Fruit fly (Drosophila melanogaster) whole organism, prepupa: ENCODE measurements around the gene CG14324.

Source experiments
- Blimp-1 ChIP-seq: fragments of 200-800 bp; sonication (Bioruptor generic); optimal IDR thresholded peaks from 3 replicates; lab custom pipeline; 2017; ENCODE audit warnings: missing biosample characterization, missing genetic modification characterization, mild to moderate bottlenecking, moderate library complexity, missing genetic modification reagents
- CG10631 ChIP-seq: fragments of 200-800 bp; sonication (Bioruptor generic); optimal IDR thresholded peaks from 2 replicates; lab custom pipeline; 2016; ENCODE audit warnings: missing biosample characterization, missing genetic modification characterization
- CG11294 ChIP-seq: fragments of 200-800 bp; sonication (Bioruptor generic); IDR thresholded peaks from 2 replicates; pipeline ENCODE4 v1.3.6; 2022; ENCODE audit warnings: missing biosample characterization, missing genetic modification characterization
- CG11902 ChIP-seq: fragments of 200-800 bp; sonication (Bioruptor generic); optimal IDR thresholded peaks from 3 replicates; lab custom pipeline; 2016; ENCODE audit warnings: missing biosample characterization, missing genetic modification characterization
- CG15336 ChIP-seq: fragments of 200-800 bp; sonication (Bioruptor generic); IDR thresholded peaks from 2 replicates; pipeline ENCODE4 v1.3.6; 2022; ENCODE audit warnings: missing biosample characterization, missing genetic modification characterization
- CG1621 ChIP-seq: fragments of 200-800 bp; sonication (Bioruptor generic); optimal IDR thresholded peaks from 3 replicates; lab custom pipeline; 2018; ENCODE audit warnings: missing biosample characterization, mild to moderate bottlenecking, missing genetic modification characterization
- CG3032 ChIP-seq: fragments of 200-800 bp; optimal IDR thresholded peaks from 2 replicates; lab custom pipeline; 2019; ENCODE audit warnings: missing biosample characterization, mild to moderate bottlenecking, missing genetic modification characterization, moderate library complexity
- CG31627 ChIP-seq: fragments of 200-800 bp; sonication (Bioruptor generic); optimal IDR thresholded peaks from 3 replicates; lab custom pipeline; 2016; ENCODE audit warnings: missing biosample characterization, missing genetic modification characterization
- CG32006 ChIP-seq: fragments of 200-800 bp; sonication (Bioruptor generic); optimal IDR thresholded peaks from 3 replicates; lab custom pipeline; 2017; ENCODE audit warnings: missing biosample characterization, mild to moderate bottlenecking, missing genetic modification characterization
- CG3919 ChIP-seq: fragments of 200-800 bp; sonication (Bioruptor generic); optimal IDR thresholded peaks from 3 replicates; lab custom pipeline; 2016; ENCODE audit warnings: missing biosample characterization, missing genetic modification characterization
- CG4318 ChIP-seq: fragments of 200-800 bp; sonication (Bioruptor generic); optimal IDR thresholded peaks from 3 replicates; lab custom pipeline; 2017; ENCODE audit warnings: missing biosample characterization, mild to moderate bottlenecking, missing genetic modification characterization
- CG6163 ChIP-seq: fragments of 200-800 bp; sonication (Bioruptor generic); IDR thresholded peaks from 3 replicates; pipeline ENCODE4 v1.3.6; 2022; ENCODE audit warnings: missing biosample characterization, missing genetic modification characterization
- CG6276 ChIP-seq: fragments of 200-800 bp; sonication (Bioruptor generic); optimal IDR thresholded peaks from 2 replicates; lab custom pipeline; 2017; ENCODE audit warnings: missing biosample characterization, mild to moderate bottlenecking, missing genetic modification characterization
- CG6792 ChIP-seq: fragments of 200-800 bp; sonication (Bioruptor generic); optimal IDR thresholded peaks from 3 replicates; lab custom pipeline; 2016; ENCODE audit warnings: missing biosample characterization, missing genetic modification characterization
- CG6808 ChIP-seq: fragments of 200-800 bp; sonication (Bioruptor generic); optimal IDR thresholded peaks from 3 replicates; lab custom pipeline; 2017; ENCODE audit warnings: missing biosample characterization, missing genetic modification characterization, mild to moderate bottlenecking, moderate library complexity, missing genetic modification reagents
- CG7368 ChIP-seq: fragments of 200-800 bp; sonication (Bioruptor generic); optimal IDR thresholded peaks from 3 replicates; lab custom pipeline; 2016; ENCODE audit warnings: missing biosample characterization, missing genetic modification characterization
- CG8319 ChIP-seq: fragments of 200-800 bp; sonication (Bioruptor generic); optimal IDR thresholded peaks from 3 replicates; lab custom pipeline; 2016; ENCODE audit warnings: missing biosample characterization, missing genetic modification characterization
- CG8632 ChIP-seq: fragments of 200-800 bp; sonication (Bioruptor generic); optimal IDR thresholded peaks from 3 replicates; lab custom pipeline; 2016; ENCODE audit warnings: missing biosample characterization, missing genetic modification characterization
- CG9139 ChIP-seq: fragments of 200-800 bp; sonication (Bioruptor generic); optimal IDR thresholded peaks from 3 replicates; lab custom pipeline; 2017; ENCODE audit warnings: missing biosample characterization, mild to moderate bottlenecking, missing genetic modification characterization
- Eip78C ChIP-seq: fragments of 200-800 bp; sonication (Bioruptor generic); peaks from one replicate; lab custom pipeline; 2016; ENCODE audit warnings: missing biosample characterization, missing genetic modification characterization
- Ets21C ChIP-seq: fragments of 200-800 bp; sonication (Bioruptor generic); optimal IDR thresholded peaks from 3 replicates; lab custom pipeline; 2016; ENCODE audit warnings: missing biosample characterization, missing genetic modification characterization
- Hr39 ChIP-seq: fragments of 200-800 bp; sonication (Bioruptor generic); optimal IDR thresholded peaks from 2 replicates; lab custom pipeline; 2016; ENCODE audit warnings: missing biosample characterization, missing genetic modification characterization
- OdsH ChIP-seq: fragments of 200-800 bp; sonication (Bioruptor generic); optimal IDR thresholded peaks from 3 replicates; lab custom pipeline; 2016; ENCODE audit warnings: missing biosample characterization, missing genetic modification characterization
- Sox102F ChIP-seq: fragments of 200-800 bp; sonication (Bioruptor generic); optimal IDR thresholded peaks from 2 replicates; lab custom pipeline; 2016; ENCODE audit warnings: missing biosample characterization, mild to moderate bottlenecking, missing genetic modification characterization
- Sox14 ChIP-seq: fragments of 200-800 bp; sonication (Bioruptor generic); optimal IDR thresholded peaks from 3 replicates; lab custom pipeline; 2016; ENCODE audit warnings: missing biosample characterization, missing genetic modification characterization
- Sox15 ChIP-seq: fragments of 200-800 bp; sonication (Bioruptor generic); optimal IDR thresholded peaks from 3 replicates; lab custom pipeline; 2016; ENCODE audit warnings: missing biosample characterization, missing genetic modification characterization
- dac ChIP-seq: fragments of 200-800 bp; sonication (Bioruptor generic); optimal IDR thresholded peaks from 2 replicates; lab custom pipeline; 2017; ENCODE audit warnings: missing biosample characterization, mild to moderate bottlenecking, missing genetic modification characterization
- esn ChIP-seq: fragments of 200-800 bp; sonication (Bioruptor generic); optimal IDR thresholded peaks from 2 replicates; lab custom pipeline; 2016; ENCODE audit warnings: missing biosample characterization, mild to moderate bottlenecking, missing genetic modification characterization, moderate library complexity
- fd85E ChIP-seq: fragments of 200-800 bp; sonication (Bioruptor generic); optimal IDR thresholded peaks from 3 replicates; lab custom pipeline; 2016; ENCODE audit warnings: missing biosample characterization, missing genetic modification characterization
- fkh ChIP-seq: fragments of 200-800 bp; sonication (Bioruptor generic); optimal IDR thresholded peaks from 3 replicates; lab custom pipeline; 2017; ENCODE audit warnings: missing biosample characterization, mild to moderate bottlenecking, missing genetic modification characterization, moderate library complexity
- lz ChIP-seq: fragments of 200-800 bp; sonication (Bioruptor generic); optimal IDR thresholded peaks from 3 replicates; lab custom pipeline; 2016; ENCODE audit warnings: missing biosample characterization, missing genetic modification characterization
- net ChIP-seq: fragments of 200-800 bp; sonication (Bioruptor generic); optimal IDR thresholded peaks from 3 replicates; lab custom pipeline; 2016; ENCODE audit warnings: missing biosample characterization, missing genetic modification characterization
- pdm3 ChIP-seq: fragments of 200-800 bp; sonication (Bioruptor generic); optimal IDR thresholded peaks from 3 replicates; lab custom pipeline; 2016; ENCODE audit warnings: missing biosample characterization, missing genetic modification characterization
- salr ChIP-seq, 2 experiments: fragments of 200-800 bp; sonication (Bioruptor generic); optimal IDR thresholded peaks; 3 replicates each; lab custom pipeline; 2016 to 2018; ENCODE audit warnings: missing biosample characterization in 2 of 2, missing genetic modification characterization in 2 of 2, mild to moderate bottlenecking in 1 of 2
- spab ChIP-seq: fragments of 200-800 bp; sonication (Bioruptor generic); optimal IDR thresholded peaks from 2 replicates; lab custom pipeline; 2017; ENCODE audit warnings: missing biosample characterization, mild to moderate bottlenecking, missing genetic modification characterization, missing genetic modification reagents
- svp ChIP-seq: fragments of 200-800 bp; sonication (Bioruptor generic); peaks from one replicate; lab custom pipeline; 2016; ENCODE audit warnings: missing biosample characterization, missing genetic modification characterization
- topi ChIP-seq: fragments of 200-800 bp; sonication (Bioruptor generic); optimal IDR thresholded peaks from 3 replicates; lab custom pipeline; 2016; ENCODE audit warnings: missing biosample characterization, missing genetic modification characterization
- vri ChIP-seq: fragments of 200-800 bp; sonication (Bioruptor generic); optimal IDR thresholded peaks from 3 replicates; lab custom pipeline; 2016; ENCODE audit warnings: missing biosample characterization, mild to moderate bottlenecking, missing genetic modification characterization

CG14324 gene

DNA sequence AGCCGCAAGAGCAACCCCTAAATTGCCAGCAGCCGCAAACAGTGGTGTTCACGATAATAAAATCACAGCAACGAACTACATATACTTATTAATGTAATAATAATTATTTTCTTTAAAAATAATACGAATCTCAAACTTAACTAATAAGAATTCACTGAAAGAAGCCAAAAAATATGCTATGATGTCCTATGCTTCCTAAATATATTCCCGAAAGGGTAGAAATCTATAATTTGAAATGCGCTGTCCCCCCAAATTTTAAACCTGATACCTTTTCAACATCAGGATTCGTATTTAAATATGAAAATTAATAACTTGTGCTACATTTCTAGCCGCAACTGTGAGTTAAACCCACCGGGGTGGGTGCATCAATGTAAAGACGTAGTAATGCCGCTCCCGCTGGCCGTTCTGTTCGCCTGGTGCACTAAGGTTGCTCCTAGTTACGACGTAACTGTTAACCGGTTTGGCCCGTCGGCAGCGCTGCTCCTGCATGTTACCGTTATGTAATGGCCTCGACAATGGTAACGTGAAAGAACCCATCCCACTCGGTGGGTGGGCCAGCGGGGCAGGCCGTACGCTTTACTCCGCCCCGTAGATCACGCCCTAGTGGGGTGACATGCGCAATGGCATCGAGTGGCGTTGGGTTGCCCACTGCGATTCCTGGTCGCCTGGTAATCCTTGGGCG, 14.3 kb downstream of the CG14324 start (continued):
- peak; percentile 2 for TF ChIP-seq Hr39 (GFP tag; lab: Kevin White, UChicago)
- peak in 1 of 2 experiments; percentile 39 for TF ChIP-seq salr (GFP tag; optimal IDR thresholded peaks at IDR 0.05; lab: Kevin White, UChicago)
- peak; percentile 61 for TF ChIP-seq spab
- TF ChIP-seq CG32006 (GFP tag; lab: Kevin White, UChicago), result peak; percentile 73
- no peak for TF ChIP-seq Ets21C
- peak; percentile 25 for TF ChIP-seq net (GFP tag; lab: Kevin White, UChicago)
- TF ChIP-seq Sox14 (GFP tag; lab: Kevin White, UChicago), result peak; percentile 12
- TF ChIP-seq lz (GFP tag; lab: Kevin White, UChicago), result no peak
- no peak for TF ChIP-seq CG3032

DNA sequence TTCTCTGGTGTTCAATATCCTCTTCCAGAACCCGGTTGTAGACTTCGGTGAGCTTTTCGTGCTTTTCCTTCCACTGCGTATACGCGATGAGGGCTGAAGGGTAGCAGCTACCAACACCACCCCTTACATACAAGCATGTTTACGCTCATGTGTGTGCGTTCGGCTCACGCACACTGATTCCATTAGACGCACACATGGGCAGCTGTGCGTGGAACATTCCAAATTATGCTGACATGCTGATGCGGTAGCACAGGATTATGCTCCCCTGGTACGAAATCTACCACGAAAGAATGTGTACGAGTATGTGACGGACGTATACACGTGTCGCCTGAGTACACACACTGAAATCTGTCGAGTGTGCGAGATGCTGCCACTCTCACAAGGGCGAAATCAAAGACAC, 14.9 kb downstream of the CG14324 start:
- TF ChIP-seq CG11902 (GFP tag; lab: Kevin White, UChicago), result no peak
- peak; percentile 25 for TF ChIP-seq vri

DNA sequence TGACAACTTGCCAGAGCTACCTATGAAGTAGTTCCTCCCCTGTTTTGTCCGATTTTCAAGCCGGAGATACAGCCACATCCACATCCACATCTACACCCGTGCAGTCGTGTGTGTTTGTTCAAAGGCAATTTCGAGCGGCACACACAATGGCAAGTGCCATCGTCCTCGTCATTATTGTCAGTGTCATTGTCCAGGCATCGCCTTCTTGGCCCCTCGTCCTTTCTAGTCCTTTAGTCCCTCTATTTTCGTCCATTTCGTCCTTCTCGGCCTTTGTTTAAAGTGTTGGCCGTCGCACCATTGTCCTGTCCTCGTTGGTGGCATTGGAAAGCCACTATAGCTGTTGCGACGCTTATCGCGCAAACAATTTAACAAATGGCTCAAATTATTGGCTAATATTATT, 15.6 kb downstream of the CG14324 start:
- TF ChIP-seq CG9139 (GFP tag; lab: Kevin White, UChicago), result no peak
- no peak for TF ChIP-seq Eip78C (GFP tag; lab: Kevin White, UChicago)
- no peak for TF ChIP-seq svp
- TF ChIP-seq pdm3 (GFP tag; lab: Kevin White, UChicago), result no peak
- no peak for TF ChIP-seq CG32006 (GFP tag; lab: Kevin White, UChicago)
- no peak for TF ChIP-seq vri
- TF ChIP-seq CG8319, result no peak
- no peak for TF ChIP-seq CG8632
- no peak for TF ChIP-seq CG1621 (tag; lab: Kevin White, UChicago)
- TF ChIP-seq esn (GFP tag; lab: Kevin White, UChicago), result no peak
- TF ChIP-seq lz (GFP tag; lab: Kevin White, UChicago), result no peak
- no peak for TF ChIP-seq CG31627 (GFP tag; lab: Kevin White, UChicago)
- TF ChIP-seq CG7368 (GFP tag; lab: Kevin White, UChicago), result no peak
- no peak for TF ChIP-seq CG6808 (GFP tag; lab: Kevin White, UChicago)
- no peak for TF ChIP-seq fd85E (GFP tag; lab: Kevin White, UChicago)
- TF ChIP-seq CG6276 (GFP tag; lab: Kevin White, UChicago), result no peak
- TF ChIP-seq CG11294 (GFP tag; lab: Robert Waterston, UW), result no peak
- no peak for TF ChIP-seq CG15336 (GFP tag; lab: Robert Waterston, UW)
- TF ChIP-seq, all 60 proteins: peak for 0

DNA sequence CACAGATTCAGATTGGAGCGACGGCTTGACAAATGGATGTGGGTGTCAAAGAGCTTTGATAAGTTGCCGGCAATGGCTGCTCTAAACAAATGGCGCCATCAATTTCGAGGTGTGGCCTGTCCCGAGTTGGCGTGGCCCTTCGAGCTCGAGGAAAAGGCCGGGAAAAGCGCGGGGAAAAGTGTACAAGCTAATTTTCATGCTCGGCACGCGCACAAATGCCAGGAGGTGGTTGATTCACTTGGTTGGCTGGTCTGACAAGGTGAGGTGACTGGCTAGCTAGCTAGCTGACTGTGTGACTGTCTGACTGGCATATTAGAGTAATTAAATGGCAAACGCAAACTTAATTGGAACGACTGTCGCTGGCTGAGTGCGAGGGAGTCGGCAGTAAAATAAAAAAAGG, 16.7 kb downstream of the CG14324 start:
- TF ChIP-seq svp (peak; percentile 3), Eip78C (GFP tag; lab: Kevin White, UChicago) (no peak), OdsH (GFP tag; lab: Kevin White, UChicago) (no peak), vri (no peak), Sox15 (GFP tag; lab: Kevin White, UChicago) (no peak), fkh (GFP tag; lab: Kevin White, UChicago) (no peak), CG11902 (GFP tag; lab: Kevin White, UChicago) (no peak)

DNA sequence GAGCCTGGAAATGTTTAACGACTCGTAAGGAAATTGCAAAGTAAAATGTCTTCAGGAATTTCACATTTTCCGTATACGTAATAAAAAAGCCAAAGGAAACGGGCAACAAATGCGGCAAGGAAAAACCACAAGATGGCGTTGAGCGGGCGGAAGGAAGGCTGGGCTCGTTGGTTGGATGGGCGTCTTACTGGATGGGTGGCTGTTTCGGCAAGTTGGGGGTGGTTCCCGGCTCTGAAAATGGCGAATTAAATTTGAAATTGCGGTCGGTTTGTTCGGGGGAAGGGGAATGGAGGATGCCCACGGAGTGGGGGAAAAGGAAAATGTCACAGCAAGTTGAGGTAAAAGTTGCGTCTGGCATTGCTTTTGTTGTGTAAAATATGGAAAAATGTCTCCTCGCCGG, 18.9 kb downstream of the CG14324 start:
- TF ChIP-seq Hr39 (GFP tag; lab: Kevin White, UChicago), result no peak
- TF ChIP-seq salr (GFP tag; optimal IDR thresholded peaks at IDR 0.05; lab: Kevin White, UChicago), result no peak
- TF ChIP-seq Sox14 (GFP tag; lab: Kevin White, UChicago), result no peak
- TF ChIP-seq dac (GFP tag; lab: Kevin White, UChicago), result no peak
- no peak for TF ChIP-seq vri
- no peak for TF ChIP-seq CG6163 (GFP tag; lab: Robert Waterston, UW)
- no peak for TF ChIP-seq Sox102F (GFP tag; lab: Kevin White, UChicago)
- no peak for TF ChIP-seq CG6792
- no peak for TF ChIP-seq CG11294 (GFP tag; lab: Robert Waterston, UW)
- no peak for TF ChIP-seq CG6276 (GFP tag; lab: Kevin White, UChicago)
- no peak for TF ChIP-seq CG6808 (GFP tag; lab: Kevin White, UChicago)
- TF ChIP-seq topi (GFP tag; lab: Kevin White, UChicago), result no peak
- TF ChIP-seq CG3919 (GFP tag; lab: Kevin White, UChicago), result no peak
- no peak for TF ChIP-seq CG8319
- no peak for TF ChIP-seq CG4318 (GFP tag; lab: Kevin White, UChicago)
- TF ChIP-seq CG8632, result no peak
- TF ChIP-seq CG10631 (GFP tag; lab: Kevin White, UChicago), result no peak
- TF ChIP-seq Blimp-1 (GFP tag; lab: Kevin White, UChicago), result no peak
